Worm (Caenorhabditis elegans) whole organism, mixed stage, embryonic: ENCODE data around the gene srbc-54.

Experiments
- M03D4.4 ChIP-seq: sonication (generic microtip); optimal IDR thresholded peaks from 2 replicates; lab custom pipeline; 2017; ENCODE audit warnings: mild to moderate bottlenecking, missing genetic modification characterization, missing compliant biosample characterization
- bed-3 ChIP-seq: fragments of 200-800 bp; sonication (Bioruptor generic); optimal IDR thresholded peaks from 3 replicates; lab custom pipeline; 2018; ENCODE audit warnings: mild to moderate bottlenecking, missing genetic modification characterization, moderate library complexity, missing compliant biosample characterization
- blmp-1 ChIP-seq: fragments of 150-350 bp; optimal IDR thresholded peaks from 2 replicates; lab custom pipeline; 2014; ENCODE audit warnings: missing biosample characterization, missing genetic modification characterization
- ceh-39 ChIP-seq: fragments of 150-350 bp; optimal IDR thresholded peaks from 2 replicates; lab custom pipeline; 2014; ENCODE audit warnings: missing biosample characterization, missing genetic modification characterization
- ceh-43 ChIP-seq: fragments of 200-800 bp; sonication (Bioruptor generic); optimal IDR thresholded peaks from 2 replicates; lab custom pipeline; 2018; ENCODE audit warnings: mild to moderate bottlenecking, missing genetic modification characterization, moderate library complexity, missing compliant biosample characterization
- ceh-83 ChIP-seq: fragments of 200-800 bp; sonication (Bioruptor generic); optimal IDR thresholded peaks from 2 replicates; lab custom pipeline; 2018; ENCODE audit warnings: mild to moderate bottlenecking, missing genetic modification characterization, missing compliant biosample characterization
- ces-1 ChIP-seq: fragments of 150-350 bp; optimal IDR thresholded peaks from 2 replicates; lab custom pipeline; 2014; ENCODE audit warnings: missing biosample characterization, missing genetic modification reagents, missing genetic modification characterization
- cnd-1 ChIP-seq: fragments of 200-800 bp; sonication (Bioruptor generic); optimal IDR thresholded peaks from 2 replicates; lab custom pipeline; 2018; ENCODE audit warnings: mild to moderate bottlenecking, missing genetic modification characterization, missing compliant biosample characterization
- drap-1 ChIP-seq: fragments of 200-800 bp; sonication (Bioruptor generic); optimal IDR thresholded peaks from 3 replicates; lab custom pipeline; 2018; ENCODE audit warnings: mild to moderate bottlenecking, missing genetic modification characterization, missing compliant biosample characterization
- elt-1 ChIP-seq: sonication (generic microtip); optimal IDR thresholded peaks from 2 replicates; lab custom pipeline; 2017; ENCODE audit warnings: missing genetic modification characterization, mild to moderate bottlenecking, missing compliant biosample characterization, antibody characterized with exemption, moderate library complexity, borderline replicate concordance; ENCODE audit not compliant: insufficient read depth
- elt-3 ChIP-seq: fragments of 150-350 bp; optimal IDR thresholded peaks from 2 replicates; lab custom pipeline; 2014; ENCODE audit warnings: missing biosample characterization, missing genetic modification characterization
- flh-1 ChIP-seq: fragments of 200-800 bp; sonication (Bioruptor generic); optimal IDR thresholded peaks from 2 replicates; lab custom pipeline; 2018; ENCODE audit warnings: mild to moderate bottlenecking, missing genetic modification characterization, moderate library complexity, missing compliant biosample characterization
- ham-2 ChIP-seq: fragments of 200-800 bp; sonication (Bioruptor generic); optimal IDR thresholded peaks from 2 replicates; lab custom pipeline; 2018; ENCODE audit warnings: mild to moderate bottlenecking, missing genetic modification characterization, missing compliant biosample characterization
- hlh-1 ChIP-seq: fragments of 150-350 bp; optimal IDR thresholded peaks from 2 replicates; lab custom pipeline; 2014; ENCODE audit warnings: missing biosample characterization, missing genetic modification reagents, missing genetic modification characterization
- lin-13 ChIP-seq: fragments of 150-350 bp; optimal IDR thresholded peaks from 2 replicates; lab custom pipeline; 2014; ENCODE audit warnings: missing biosample characterization, missing genetic modification characterization
- lin-32 ChIP-seq: fragments of 200-800 bp; sonication (Bioruptor generic); optimal IDR thresholded peaks from 2 replicates; lab custom pipeline; 2018; ENCODE audit warnings: mild to moderate bottlenecking, missing genetic modification characterization, missing compliant biosample characterization
- lsy-2 ChIP-seq: fragments of 150-350 bp; optimal IDR thresholded peaks from 2 replicates; lab custom pipeline; 2014; ENCODE audit warnings: missing biosample characterization, missing genetic modification characterization
- mab-5 ChIP-seq: fragments of 150-350 bp; optimal IDR thresholded peaks from 2 replicates; lab custom pipeline; 2014; ENCODE audit warnings: missing biosample characterization, missing genetic modification characterization
- mep-1 ChIP-seq: fragments of 150-350 bp; optimal IDR thresholded peaks from 2 replicates; lab custom pipeline; 2017; ENCODE audit warnings: missing biosample characterization, missing genetic modification reagents, missing genetic modification characterization, inconsistent platforms
- mls-2 ChIP-seq: sonication (generic microtip); optimal IDR thresholded peaks from 2 replicates; lab custom pipeline; 2016; ENCODE audit warnings: mild to moderate bottlenecking, missing genetic modification characterization, moderate library complexity, missing compliant biosample characterization
- nhr-12 ChIP-seq: fragments of 150-350 bp; optimal IDR thresholded peaks from 2 replicates; lab custom pipeline; 2014; ENCODE audit warnings: missing biosample characterization, missing genetic modification characterization
- nhr-2 ChIP-seq: fragments of 150-350 bp; optimal IDR thresholded peaks from 2 replicates; lab custom pipeline; 2014; ENCODE audit warnings: missing biosample characterization, missing genetic modification characterization
- nhr-237 ChIP-seq: fragments of 150-350 bp; optimal IDR thresholded peaks from 2 replicates; lab custom pipeline; 2014; ENCODE audit warnings: missing biosample characterization, missing genetic modification characterization
- nhr-28 ChIP-seq: fragments of 150-350 bp; optimal IDR thresholded peaks from 2 replicates; lab custom pipeline; 2014; ENCODE audit warnings: missing biosample characterization, missing genetic modification characterization
- nhr-76 ChIP-seq: sonication (generic microtip); optimal IDR thresholded peaks from 2 replicates; lab custom pipeline; 2017; ENCODE audit warnings: missing biosample characterization, missing genetic modification characterization
- pha-4 ChIP-seq: fragments of 150-350 bp; optimal IDR thresholded peaks from 2 replicates; lab custom pipeline; 2018; ENCODE audit warnings: missing biosample characterization, missing genetic modification reagents, missing genetic modification characterization
- sem-2 ChIP-seq: fragments of 200-800 bp; sonication (Bioruptor generic); optimal IDR thresholded peaks from 2 replicates; lab custom pipeline; 2018; ENCODE audit warnings: mild to moderate bottlenecking, missing genetic modification characterization, missing compliant biosample characterization
- snpc-4 ChIP-seq: fragments of 150-350 bp; optimal IDR thresholded peaks from 2 replicates; lab custom pipeline; 2014; ENCODE audit warnings: missing biosample characterization, missing genetic modification characterization
- sptf-1 ChIP-seq: sonication (generic microtip); optimal IDR thresholded peaks from 2 replicates; lab custom pipeline; 2017; ENCODE audit warnings: mild to moderate bottlenecking, missing genetic modification characterization, moderate library complexity, missing compliant biosample characterization
- tbx-8 ChIP-seq: fragments of 200-800 bp; sonication (Bioruptor generic); optimal IDR thresholded peaks from 2 replicates; lab custom pipeline; 2018; ENCODE audit warnings: mild to moderate bottlenecking, missing genetic modification characterization, moderate library complexity, missing compliant biosample characterization
- unc-120 ChIP-seq: sonication (generic microtip); optimal IDR thresholded peaks from 2 replicates; lab custom pipeline; 2017; ENCODE audit warnings: missing genetic modification characterization, missing compliant biosample characterization; ENCODE audit not compliant: poor library complexity, severe bottlenecking
- unc-39 ChIP-seq: fragments of 150-350 bp; optimal IDR thresholded peaks from 2 replicates; lab custom pipeline; 2014; ENCODE audit warnings: missing biosample characterization, missing genetic modification characterization
- unc-62 ChIP-seq: fragments of 150-350 bp; optimal IDR thresholded peaks from 2 replicates; lab custom pipeline; 2014; ENCODE audit warnings: missing biosample characterization, missing genetic modification reagents, missing genetic modification characterization
- zip-8 ChIP-seq: fragments of 150-350 bp; optimal IDR thresholded peaks from 2 replicates; lab custom pipeline; 2014; ENCODE audit warnings: missing biosample characterization, missing genetic modification characterization
- ztf-11 ChIP-seq: fragments of 150-350 bp; optimal IDR thresholded peaks from 2 replicates; lab custom pipeline; 2014; ENCODE audit warnings: missing biosample characterization, missing genetic modification characterization

The srbc-54 gene

DNA sequence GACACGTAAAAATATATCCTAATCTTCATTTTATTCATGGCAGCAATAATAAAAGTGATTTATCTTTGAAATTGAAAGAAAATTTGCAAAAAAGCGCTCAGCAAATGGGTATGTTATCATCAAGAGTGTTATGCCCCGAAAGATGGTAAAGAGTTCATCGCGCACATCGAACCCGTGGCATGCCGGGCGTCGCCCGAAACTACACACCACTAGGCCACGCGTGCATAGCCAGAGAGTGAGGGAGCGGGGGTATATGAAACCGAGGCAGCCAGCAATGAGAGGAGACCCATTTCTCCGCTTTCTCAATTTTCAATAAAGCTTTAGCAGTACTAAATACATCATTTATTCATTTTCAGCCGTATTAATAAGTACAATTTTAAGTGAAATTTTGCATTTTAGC, 40.2 kb upstream of the srbc-54 start:
- peak; percentile 73 for TF ChIP-seq pha-4 (tag; lab: Kevin White, UChicago)
- peak; percentile 99 for TF ChIP-seq cnd-1 (tag; lab: Kevin White, UChicago)
- TF ChIP-seq ztf-11 (tag; lab: Kevin White, UChicago), result peak; percentile 82
- TF ChIP-seq nhr-12, result peak; percentile 71
- TF ChIP-seq mls-2 (tag; lab: Kevin White, UChicago), result peak; percentile 100
- TF ChIP-seq sem-2 (GFP tag; lab: Kevin White, UChicago), result peak; percentile 97
- peak; percentile 99 for TF ChIP-seq sptf-1 (tag; lab: Kevin White, UChicago)
- peak; percentile 63 for TF ChIP-seq nhr-237 (tag; lab: Kevin White, UChicago)
- peak; percentile 99 for TF ChIP-seq lin-32 (GFP tag; lab: Kevin White, UChicago)
- no peak for TF ChIP-seq snpc-4 (tag; lab: Kevin White, UChicago)
- TF ChIP-seq elt-3, result no peak
- TF ChIP-seq mep-1 (tag; lab: Kevin White, UChicago), result peak; percentile 71
- TF ChIP-seq ces-1 (GFP tag; lab: Kevin White, UChicago), result no peak
- peak; percentile 92 for TF ChIP-seq nhr-28 (tag; lab: Kevin White, UChicago)
- TF ChIP-seq lin-13, result peak; percentile 85
- no peak for TF ChIP-seq mab-5
- TF ChIP-seq hlh-1 (tag; lab: Kevin White, UChicago), result peak; percentile 24
- TF ChIP-seq ham-2 (GFP tag; lab: Kevin White, UChicago), result peak; percentile 99
- peak; percentile 3 for TF ChIP-seq zip-8 (tag; lab: Kevin White, UChicago)
- TF ChIP-seq flh-1 (GFP tag; lab: Kevin White, UChicago), result peak; percentile 98
- peak; percentile 99 for TF ChIP-seq tbx-8 (GFP tag; lab: Kevin White, UChicago)
- peak; percentile 100 for TF ChIP-seq drap-1
- TF ChIP-seq unc-62 (GFP tag; lab: Kevin White, UChicago), result peak; percentile 85
- no peak for TF ChIP-seq blmp-1 (tag; lab: Kevin White, UChicago)
- peak; percentile 44 for TF ChIP-seq elt-1 (tag; lab: Kevin White, UChicago)
- TF ChIP-seq M03D4.4, result peak; percentile 99
- peak; percentile 68 for TF ChIP-seq nhr-76
- peak; percentile 99 for TF ChIP-seq unc-120 (tag; lab: Kevin White, UChicago)
- peak; percentile 100 for TF ChIP-seq ceh-83 (GFP tag; lab: Kevin White, UChicago)
- peak; percentile 98 for TF ChIP-seq bed-3
- TF ChIP-seq unc-39 (tag; lab: Kevin White, UChicago), result peak; percentile 84
- TF ChIP-seq ceh-39, result peak; percentile 18
- peak; percentile 52 for TF ChIP-seq lsy-2 (tag; lab: Kevin White, UChicago)
- TF ChIP-seq nhr-2 (tag; lab: Kevin White, UChicago), result no peak
- peak; percentile 98 for TF ChIP-seq ceh-43

DNA sequence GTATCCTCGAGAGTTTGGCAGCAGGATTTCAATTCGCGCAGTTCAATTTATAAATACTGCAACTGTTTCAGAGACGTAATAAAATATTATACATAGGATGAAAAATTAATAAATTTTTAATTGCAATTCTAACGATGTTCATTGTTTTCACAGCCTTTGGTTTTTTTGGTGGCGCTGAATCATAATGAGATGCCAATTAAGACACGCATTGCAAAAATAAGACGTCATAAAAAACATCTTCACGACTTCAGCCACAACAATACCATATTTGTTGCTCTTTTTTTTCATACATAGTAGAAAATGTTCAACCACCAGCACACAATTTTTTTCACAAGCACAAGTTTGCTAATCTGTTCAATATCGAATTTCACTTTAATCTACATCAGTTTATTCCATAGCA, 38.8 kb upstream of the srbc-54 start, which contains the start of gene str-56:
Gene str-56 (plus strand): TSS at position 301 of the 400 bp plus-strand sequence.
- TF ChIP-seq blmp-1 (tag; lab: Kevin White, UChicago) (no peak), M03D4.4 (no peak), lin-32 (GFP tag; lab: Kevin White, UChicago) (no peak), ceh-39 (no peak), ztf-11 (tag; lab: Kevin White, UChicago) (no peak), cnd-1 (tag; lab: Kevin White, UChicago) (no peak), zip-8 (tag; lab: Kevin White, UChicago) (no peak), lsy-2 (tag; lab: Kevin White, UChicago) (no peak), ces-1 (GFP tag; lab: Kevin White, UChicago) (no peak), unc-120 (tag; lab: Kevin White, UChicago) (no peak), nhr-76 (no peak), flh-1 (GFP tag; lab: Kevin White, UChicago) (no peak), hlh-1 (tag; lab: Kevin White, UChicago) (no peak), mab-5 (no peak), snpc-4 (tag; lab: Kevin White, UChicago) (no peak), unc-62 (GFP tag; lab: Kevin White, UChicago) (no peak), bed-3 (no peak), sptf-1 (tag; lab: Kevin White, UChicago) (no peak), nhr-28 (tag; lab: Kevin White, UChicago) (no peak)

DNA sequence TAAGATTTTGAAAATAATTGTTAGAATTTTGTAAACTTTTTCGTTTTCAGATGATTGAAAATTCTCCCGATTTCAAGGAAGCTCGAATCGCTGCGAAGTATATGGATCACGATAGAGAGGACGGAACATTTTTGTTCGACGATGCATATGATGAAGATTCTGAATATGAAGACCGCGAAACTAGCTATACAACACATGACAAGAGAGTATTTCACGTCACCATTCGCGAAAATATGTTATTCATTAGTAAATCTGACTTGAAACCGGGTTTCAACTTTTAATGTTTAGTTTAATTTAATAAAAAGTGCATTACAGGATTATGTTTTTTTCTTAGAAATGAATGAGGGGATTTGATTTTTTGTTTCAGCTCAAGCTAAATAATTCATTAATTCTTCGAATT, 36.8 kb upstream of the srbc-54 start, which contains the start of gene str-57:
Gene str-57 (plus strand): TSS at position 301 of the 400 bp plus-strand sequence.
- TF ChIP-seq ham-2 (GFP tag; lab: Kevin White, UChicago) (no peak), zip-8 (tag; lab: Kevin White, UChicago) (no peak), nhr-2 (tag; lab: Kevin White, UChicago) (no peak), lsy-2 (tag; lab: Kevin White, UChicago) (no peak), bed-3 (no peak), ztf-11 (tag; lab: Kevin White, UChicago) (no peak), drap-1 (no peak)
